Fruit fly (Drosophila melanogaster): Measurements from ENCODE around the gene CG5412.
A peak's percentile ranks its signal among the peaks of the same experiment; 100 is the strongest.

CG5412 gene

DNA sequence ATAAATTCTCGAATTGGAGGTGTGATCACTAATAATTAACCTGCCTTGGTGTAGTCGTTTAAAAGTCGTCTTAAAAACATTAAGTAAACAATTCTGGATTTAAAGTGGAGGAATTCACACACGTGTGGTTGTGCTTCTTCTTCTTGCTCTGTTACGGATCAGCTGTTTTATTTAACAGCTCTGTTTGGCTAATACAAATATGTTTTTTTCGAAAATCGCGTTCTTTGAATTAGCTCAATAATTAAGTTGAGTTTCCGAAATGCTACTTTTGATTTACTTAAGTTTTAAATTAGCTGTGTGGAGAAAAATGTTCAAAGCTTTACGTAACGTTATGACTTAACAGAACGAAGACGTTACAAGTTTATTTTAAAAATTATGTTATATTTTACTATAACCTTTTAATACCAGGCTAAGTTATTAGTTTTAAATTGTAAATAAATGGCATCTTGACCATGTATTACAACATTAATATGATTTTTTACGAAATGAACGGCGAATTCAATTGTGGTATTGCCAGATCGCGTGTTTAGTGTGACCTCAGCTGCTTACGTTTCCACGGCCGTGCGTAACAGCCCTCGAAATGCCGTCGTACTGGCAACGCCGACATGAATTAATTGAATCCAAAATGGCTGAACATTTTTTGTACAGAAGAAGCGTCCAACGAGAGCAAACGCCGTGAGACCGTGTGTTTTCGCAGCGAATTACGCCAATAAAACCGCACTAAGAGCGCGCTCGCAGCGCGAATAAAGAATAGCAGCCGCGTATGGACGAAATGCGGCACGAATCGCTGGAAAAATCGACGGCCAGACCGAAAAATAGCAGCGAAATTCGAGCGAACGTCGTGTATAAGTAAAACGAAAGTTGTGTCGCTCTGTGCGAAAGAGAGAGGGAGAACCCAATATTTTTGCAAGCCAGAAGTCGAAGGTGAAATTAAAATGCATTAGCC, 15.9 kb downstream of the CG5412 start, which contains the start of the genes Pus1 and bon (continued):
- TF ChIP-seq BEAF-32 (GFP tag; optimal IDR thresholded peaks at IDR 0.05) = peak; percentile 52
- TF ChIP-seq HLH3B (GFP tag; IDR thresholded peaks at IDR 0.05) = no peak
- TF ChIP-seq Opbp (GFP tag; IDR thresholded peaks at IDR 0.05; ENCODE audit: partially characterized antibody) = 0 out of 3 replicates have a peak, but pooled peaks have one; percentile 30
- TF ChIP-seq dimm (GFP tag; IDR thresholded peaks at IDR 0.05) = no peak
- no peak for TF ChIP-seq Spps (tag; optimal IDR thresholded peaks at IDR 0.05)
- peak; percentile 32 for TF ChIP-seq CG7987 (GFP tag; optimal IDR thresholded peaks at IDR 0.05)
- TF ChIP-seq CG9876 (GFP tag; optimal IDR thresholded peaks at IDR 0.05) = no peak
- TF ChIP-seq row (GFP tag; IDR thresholded peaks at IDR 0.05) = peak; percentile 38; the same call in 2 of the 3 replicates
- no peak for TF ChIP-seq CG11723 (GFP tag; optimal IDR thresholded peaks at IDR 0.05)
- no peak for TF ChIP-seq CG17568 (GFP tag; optimal IDR thresholded peaks at IDR 0.05)
- peak; percentile 46; the same call in 1 of the 2 replicates for TF ChIP-seq tna (GFP tag; IDR thresholded peaks at IDR 0.05; ENCODE audit: partially characterized antibody)
- peak; percentile 20; the same call in 1 of the 3 replicates for TF ChIP-seq CG34224 (GFP tag; IDR thresholded peaks at IDR 0.05; ENCODE audit: partially characterized antibody)
- TF ChIP-seq fd3F (GFP tag; optimal IDR thresholded peaks at IDR 0.05) = no peak
- TF ChIP-seq CG15269 (tag; optimal IDR thresholded peaks at IDR 0.05) = peak; percentile 5
- TF ChIP-seq Elba2 (GFP tag; optimal IDR thresholded peaks at IDR 0.05) = no peak
- TF ChIP-seq CG4617 (GFP tag; optimal IDR thresholded peaks at IDR 0.05; ENCODE audit: borderline replicate concordance) = peak; percentile 52
- TF ChIP-seq CG11456 (GFP tag; IDR thresholded peaks at IDR 0.05) = no peak
- no peak for TF ChIP-seq D (optimal IDR thresholded peaks at IDR 0.05)
- no peak for TF ChIP-seq D (GFP tag; optimal IDR thresholded peaks at IDR 0.05)
- no peak for TF ChIP-seq CG14965 (GFP tag; optimal IDR thresholded peaks at IDR 0.05; ENCODE audit: borderline replicate concordance)
- no peak for TF ChIP-seq CG33557 (GFP tag; optimal IDR thresholded peaks at IDR 0.05)
- TF ChIP-seq Antp (GFP tag; optimal IDR thresholded peaks at IDR 0.05) = peak; percentile 49
- no peak for TF ChIP-seq CG11560 (tag; IDR thresholded peaks at IDR 0.05)
- TF ChIP-seq ttk (GFP tag; IDR thresholded peaks at IDR 0.05) = no peak
- TF ChIP-seq Abd-B (GFP tag; optimal IDR thresholded peaks at IDR 0.05) = no peak
- 0 out of 2 replicates have a peak, but pooled peaks have one; percentile 34 for TF ChIP-seq MBD-R2 (GFP tag; IDR thresholded peaks at IDR 0.05)
- TF ChIP-seq al (GFP tag; IDR thresholded peaks at IDR 0.05) = no peak
- peak; percentile 12 for TF ChIP-seq NfI (GFP tag; optimal IDR thresholded peaks at IDR 0.05)
- TF ChIP-seq gcm2 (GFP tag; optimal IDR thresholded peaks at IDR 0.05) = no peak
- TF ChIP-seq Dek (tag; optimal IDR thresholded peaks at IDR 0.05) = no peak
- TF ChIP-seq Bdp1 (GFP tag; optimal IDR thresholded peaks at IDR 0.05) = no peak
- no peak for TF ChIP-seq Fer2 (tag; optimal IDR thresholded peaks at IDR 0.05)
- no peak for TF ChIP-seq az2 (GFP tag; optimal IDR thresholded peaks at IDR 0.05)
- TF ChIP-seq CG3407 (GFP tag; optimal IDR thresholded peaks at IDR 0.05) = no peak
- TF ChIP-seq grau (tag; optimal IDR thresholded peaks at IDR 0.05) = no peak
- TF ChIP-seq CG17361 (GFP tag; IDR thresholded peaks at IDR 0.05) = no peak
- TF ChIP-seq CG1602 (GFP tag; optimal IDR thresholded peaks at IDR 0.05) = no peak
- TF ChIP-seq Lhr (GFP tag; optimal IDR thresholded peaks at IDR 0.05) = peak; percentile 51
- TF ChIP-seq her (GFP tag; optimal IDR thresholded peaks at IDR 0.05) = no peak
- no peak for TF ChIP-seq onecut (GFP tag; IDR thresholded peaks at IDR 0.05)
- no peak for TF ChIP-seq CoRest (tag; optimal IDR thresholded peaks at IDR 0.05)
- no peak for TF ChIP-seq luna (GFP tag; optimal IDR thresholded peaks at IDR 0.05)
- TF ChIP-seq sd (tag; optimal IDR thresholded peaks at IDR 0.05) = peak; percentile 68
- no peak for TF ChIP-seq CG9817 (tag; optimal IDR thresholded peaks at IDR 0.05)
- no peak for TF ChIP-seq pb (GFP tag; optimal IDR thresholded peaks at IDR 0.05)
- TF ChIP-seq Lpt (GFP tag; optimal IDR thresholded peaks at IDR 0.05) = no peak
- TF ChIP-seq fru (optimal IDR thresholded peaks at IDR 0.05) = no peak
- 0 out of 2 replicates have a peak, but pooled peaks have one; percentile 8 for TF ChIP-seq Nf-YA (GFP tag; IDR thresholded peaks at IDR 0.05)
- TF ChIP-seq Sox102F (GFP tag; optimal IDR thresholded peaks at IDR 0.05) = no peak

Data from whole organism, embryonic.